Worm (Caenorhabditis elegans): ENCODE measurements around the gene T04F8.8.

ce11 chrX:11661625-11662024 lies 14.4 kb downstream of the T04F8.8 start, which contains the start of gene sfxn-1.5:
- no peak for TF ChIP-seq saeg-2 (GFP tag; IDR thresholded peaks at IDR 0.05)
- TF ChIP-seq cey-2 (tag; optimal IDR thresholded peaks at IDR 0.05; ENCODE audit: borderline replicate concordance, insufficient read depth) = no peak
- no peak for TF ChIP-seq nhr-237 (tag; optimal IDR thresholded peaks at IDR 0.05)
- no peak for TF ChIP-seq ama-1 (optimal IDR thresholded peaks at IDR 0.05)
- TF ChIP-seq dve-1 (tag; optimal IDR thresholded peaks at IDR 0.05; ENCODE audit: insufficient read depth) = peak; percentile 95
- TF ChIP-seq F37D6.2 (tag; optimal IDR thresholded peaks at IDR 0.05) = no peak
- no peak for TF ChIP-seq zag-1 (tag; optimal IDR thresholded peaks at IDR 0.05)
- TF ChIP-seq jun-1 (tag; optimal IDR thresholded peaks at IDR 0.05) = no peak
- no peak for TF ChIP-seq arid-1 (GFP tag; conservative IDR thresholded peaks at IDR 0.05)
- TF ChIP-seq php-3 (GFP tag; IDR thresholded peaks at IDR 0.05) = peak; percentile 60
